Fruit fly (Drosophila melanogaster) whole organism, prepupa: ENCODE data around the gene PolA2.

Source experiments
- Blimp-1 ChIP-seq: fragments of 200-800 bp; sonication (Bioruptor generic); optimal IDR thresholded peaks from 3 replicates; lab custom pipeline; 2017; ENCODE audit warnings: missing biosample characterization, missing genetic modification characterization, mild to moderate bottlenecking, moderate library complexity, missing genetic modification reagents
- CG10631 ChIP-seq: fragments of 200-800 bp; sonication (Bioruptor generic); optimal IDR thresholded peaks from 2 replicates; lab custom pipeline; 2016; ENCODE audit warnings: missing biosample characterization, missing genetic modification characterization
- CG4318 ChIP-seq: fragments of 200-800 bp; sonication (Bioruptor generic); optimal IDR thresholded peaks from 3 replicates; lab custom pipeline; 2017; ENCODE audit warnings: missing biosample characterization, mild to moderate bottlenecking, missing genetic modification characterization
- CG6276 ChIP-seq: fragments of 200-800 bp; sonication (Bioruptor generic); optimal IDR thresholded peaks from 2 replicates; lab custom pipeline; 2017; ENCODE audit warnings: missing biosample characterization, mild to moderate bottlenecking, missing genetic modification characterization
- CG6808 ChIP-seq: fragments of 200-800 bp; sonication (Bioruptor generic); optimal IDR thresholded peaks from 3 replicates; lab custom pipeline; 2017; ENCODE audit warnings: missing biosample characterization, missing genetic modification characterization, mild to moderate bottlenecking, moderate library complexity, missing genetic modification reagents
- CG6854 ChIP-seq: fragments of 200-800 bp; sonication (Bioruptor generic); optimal IDR thresholded peaks from 2 replicates; lab custom pipeline; 2017; ENCODE audit warnings: missing biosample characterization, mild to moderate bottlenecking, missing genetic modification characterization
- CG8319 ChIP-seq: fragments of 200-800 bp; sonication (Bioruptor generic); optimal IDR thresholded peaks from 3 replicates; lab custom pipeline; 2016; ENCODE audit warnings: missing biosample characterization, missing genetic modification characterization
- Lpt ChIP-seq: fragments of 200-800 bp; sonication (Bioruptor generic); optimal IDR thresholded peaks from 3 replicates; lab custom pipeline; 2016; ENCODE audit warnings: missing biosample characterization, missing genetic modification characterization
- fd85E ChIP-seq: fragments of 200-800 bp; sonication (Bioruptor generic); optimal IDR thresholded peaks from 3 replicates; lab custom pipeline; 2016; ENCODE audit warnings: missing biosample characterization, missing genetic modification characterization
- spab ChIP-seq: fragments of 200-800 bp; sonication (Bioruptor generic); optimal IDR thresholded peaks from 2 replicates; lab custom pipeline; 2017; ENCODE audit warnings: missing biosample characterization, mild to moderate bottlenecking, missing genetic modification characterization, missing genetic modification reagents

DNA sequence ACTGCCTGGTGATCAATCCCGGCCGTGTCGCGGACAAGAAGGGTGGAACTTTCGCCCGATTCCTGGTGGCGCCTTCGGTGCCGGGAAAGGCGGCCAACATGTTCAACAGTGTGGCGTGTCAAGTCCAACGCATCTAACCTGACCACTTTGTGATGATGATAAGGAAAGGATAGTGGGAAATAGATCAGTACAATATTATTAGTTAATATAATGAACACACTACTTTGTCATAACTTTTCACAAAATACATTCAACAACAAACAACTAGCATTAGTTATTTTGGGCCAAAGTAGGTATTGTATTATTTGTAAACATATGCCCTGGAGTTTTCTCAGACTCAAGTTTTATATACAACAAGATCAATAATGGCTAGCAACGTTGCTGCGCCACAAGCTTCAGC is 2.0 kb downstream of the PolA2 start, which contains the start of gene CG17991:
- TF ChIP-seq CG6854, result no peak
- TF ChIP-seq spab (GFP tag; lab: Kevin White, UChicago), result no peak
- no peak for TF ChIP-seq Lpt (GFP tag; lab: Kevin White, UChicago)
- TF ChIP-seq CG4318 (GFP tag; lab: Kevin White, UChicago), result no peak
- no peak for TF ChIP-seq CG6808
- TF ChIP-seq fd85E (GFP tag; lab: Kevin White, UChicago), result no peak
- TF ChIP-seq CG8319 (GFP tag; lab: Kevin White, UChicago), result no peak
- TF ChIP-seq CG6276 (GFP tag; lab: Kevin White, UChicago), result no peak
- TF ChIP-seq CG10631 (GFP tag; lab: Kevin White, UChicago), result no peak
- no peak for TF ChIP-seq Blimp-1
